Fruit fly (Drosophila melanogaster) ovary, adult (tissue): ENCODE data around the gene CG5676.

Experiments used
- CG17801 ChIP-seq: fragments of 200-800 bp; optimal IDR thresholded peaks from 2 replicates; lab custom pipeline; 2019; ENCODE audit warnings: missing biosample characterization, mild to moderate bottlenecking, missing genetic modification characterization, moderate library complexity; ENCODE audit not compliant: partially characterized antibody

CG5676 gene

DNA sequence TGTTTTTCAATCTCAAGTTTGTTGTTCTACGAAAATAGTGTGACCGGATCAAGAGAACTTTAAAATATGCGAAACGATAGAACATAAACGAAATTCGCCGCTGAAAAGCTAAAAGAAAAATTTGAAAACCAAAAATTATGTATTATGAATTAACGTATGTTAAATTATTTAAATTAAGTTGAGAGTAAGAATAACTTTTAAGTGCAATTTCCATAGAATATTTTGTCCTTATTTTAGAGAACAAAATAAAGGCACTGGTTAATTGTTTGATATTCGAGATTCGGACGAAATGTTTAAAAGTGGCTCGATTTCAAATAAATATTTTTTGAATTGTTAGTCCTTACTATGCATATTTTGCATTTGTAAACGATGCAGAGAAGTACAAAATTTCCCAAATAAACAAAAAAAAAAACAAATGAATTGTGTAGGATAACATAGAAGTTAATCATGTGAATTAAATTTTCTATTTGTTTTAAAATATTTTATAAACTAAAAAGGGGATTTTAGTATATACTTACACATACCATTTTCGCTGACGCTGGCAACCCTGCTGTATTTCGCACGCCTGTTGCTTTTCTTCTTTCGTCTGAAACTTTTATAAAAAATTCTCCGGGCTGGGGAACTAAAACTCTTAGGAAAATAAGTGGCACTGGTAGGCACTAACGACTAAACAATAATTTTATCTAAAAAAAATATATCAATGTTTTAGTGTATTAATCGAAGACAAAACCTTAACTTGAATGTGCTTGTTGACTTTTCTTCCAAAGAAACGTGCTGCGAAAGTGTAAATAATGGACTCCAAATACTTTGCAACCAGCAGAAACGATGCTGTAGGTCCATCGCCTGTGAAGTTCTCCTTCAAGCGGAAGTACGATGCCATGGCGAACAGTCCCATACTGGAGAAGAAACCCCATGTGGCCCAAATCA, 44.8 kb downstream of the CG5676 start, which contains the start of the genes CG5727 and ath:
Gene CG5727 (minus strand): TSS at position 51 of the 927 bp plus-strand sequence.
Gene ath (plus strand): TSS at position 513 of the 927 bp plus-strand sequence.
- no peak for TF ChIP-seq CG17801 (GFP tag; lab: Kevin White, UChicago)

DNA sequence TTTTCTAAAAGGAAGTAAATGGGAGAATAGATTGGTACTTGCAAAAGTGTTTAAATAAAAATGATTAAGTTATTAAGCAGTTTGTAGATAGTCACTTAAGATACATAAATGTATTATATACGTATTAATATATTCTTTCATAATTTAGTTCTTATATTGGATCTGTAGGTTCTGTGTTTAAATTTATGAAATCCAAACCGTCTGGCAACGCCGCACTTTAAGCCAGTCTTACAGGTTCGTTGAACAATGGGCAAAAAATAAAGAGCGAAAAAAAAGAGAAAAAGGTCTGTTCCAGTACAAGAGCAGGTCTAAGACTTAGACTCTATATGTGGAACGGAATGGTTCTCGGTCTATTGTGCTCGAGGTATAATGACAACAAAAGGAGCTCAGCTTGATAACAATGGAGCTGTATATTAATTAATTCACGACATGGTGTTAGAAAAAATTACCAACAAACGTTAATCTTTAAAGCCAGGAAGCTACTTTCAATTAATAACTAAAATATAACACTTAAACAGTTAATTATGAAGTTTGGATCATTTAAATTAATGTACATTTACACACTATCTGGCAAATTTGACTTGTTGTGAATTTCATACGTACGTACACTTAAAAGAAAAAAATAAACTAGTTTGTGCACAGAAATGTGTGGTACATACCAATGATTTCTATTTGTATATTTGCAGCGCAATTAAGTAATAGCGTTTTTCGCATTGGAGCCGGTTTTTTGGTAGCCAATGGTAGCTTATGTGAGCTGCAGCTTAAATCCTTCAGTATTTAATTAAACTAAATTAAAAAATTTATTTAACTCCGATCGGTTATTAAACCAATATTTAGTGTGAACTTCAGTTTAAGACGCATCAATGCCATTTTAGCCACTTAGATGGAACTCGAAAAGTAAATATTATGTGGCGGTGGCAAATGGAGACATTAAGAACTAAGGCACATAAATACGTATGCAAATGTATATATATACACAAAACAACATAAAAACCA, 46.6 kb downstream of the CG5676 start, which contains the start of gene CG5731:
Gene CG5731 (minus strand): TSS at position 946 of the 996 bp plus-strand sequence.
- no peak for TF ChIP-seq CG17801 (GFP tag; lab: Kevin White, UChicago)

DNA sequence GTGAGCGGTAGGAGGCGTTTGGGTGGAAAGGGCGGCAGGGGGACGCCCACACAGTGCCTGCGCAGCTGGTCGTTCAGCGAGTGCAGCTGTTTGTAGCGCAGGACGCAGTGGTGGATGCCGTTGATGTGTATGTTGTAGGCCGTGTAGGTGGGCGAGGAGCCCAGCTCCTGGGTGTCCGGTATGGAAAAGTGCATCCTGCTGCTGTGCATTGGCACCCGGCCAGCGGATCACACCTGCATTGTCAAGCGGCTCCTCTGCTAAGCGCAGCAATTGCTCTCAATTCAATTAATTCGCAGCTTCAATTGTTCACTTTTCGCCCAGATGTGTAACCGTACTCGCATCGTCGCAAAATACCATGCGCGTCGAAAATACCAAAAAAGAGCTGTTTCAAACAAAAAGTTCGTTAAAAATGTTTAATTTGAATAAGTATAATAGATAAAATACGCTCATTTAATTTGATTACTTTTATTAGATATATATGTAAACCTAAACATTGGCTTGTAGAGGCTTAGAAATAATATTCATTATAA, 49.0 kb downstream of the CG5676 start, which contains the start of gene Snx17:
Gene Snx17 (minus strand): TSS at position 329 of the 530 bp plus-strand sequence.
- no peak for TF ChIP-seq CG17801 (GFP tag; lab: Kevin White, UChicago)

DNA sequence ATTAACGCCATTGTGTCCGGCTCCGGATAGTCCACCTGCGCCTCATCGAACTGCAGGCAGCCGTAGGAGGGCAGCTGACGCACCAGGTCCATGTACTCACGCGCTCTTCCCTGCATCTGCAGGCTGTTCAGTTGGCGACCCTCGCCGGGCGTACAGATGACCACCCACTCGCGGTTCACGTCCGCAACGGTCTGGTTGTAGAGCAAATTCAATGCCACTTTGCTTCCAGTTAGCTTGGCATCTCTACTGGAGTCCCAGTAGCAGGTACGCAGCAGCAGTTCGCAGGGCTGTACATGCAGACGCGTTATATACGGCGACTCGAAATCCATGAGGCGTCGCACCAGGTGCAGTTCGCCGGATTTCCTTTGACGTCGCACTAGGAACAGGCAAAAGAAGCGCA, 49.8 kb downstream of the CG5676 start:
- no peak for TF ChIP-seq CG17801 (GFP tag; lab: Kevin White, UChicago)
